Worm (Caenorhabditis elegans) whole organism, L3 larva: Measurements from ENCODE around the gene tax-6.

ENCODE experiments used
- egl-27 ChIP-seq: sonication (generic microtip); optimal IDR thresholded peaks from 4 replicates; lab custom pipeline; 2017; ENCODE audit warnings: missing biosample characterization, missing genetic modification reagents, missing genetic modification characterization
- nhr-11 ChIP-seq: fragments of 150-350 bp; optimal IDR thresholded peaks from 2 replicates; lab custom pipeline; 2014; ENCODE audit warnings: missing biosample characterization, missing genetic modification characterization
- nhr-237 ChIP-seq: fragments of 150-350 bp; optimal IDR thresholded peaks from 2 replicates; lab custom pipeline; 2014; ENCODE audit warnings: missing biosample characterization, missing genetic modification characterization
- nhr-28 ChIP-seq: fragments of 150-350 bp; optimal IDR thresholded peaks from 2 replicates; lab custom pipeline; 2014; ENCODE audit warnings: missing biosample characterization, missing genetic modification characterization
- tbx-2 ChIP-seq: sonication (generic microtip); optimal IDR thresholded peaks from 2 replicates; lab custom pipeline; 2016; ENCODE audit warnings: mild to moderate bottlenecking, missing genetic modification characterization, missing compliant biosample characterization

DNA sequence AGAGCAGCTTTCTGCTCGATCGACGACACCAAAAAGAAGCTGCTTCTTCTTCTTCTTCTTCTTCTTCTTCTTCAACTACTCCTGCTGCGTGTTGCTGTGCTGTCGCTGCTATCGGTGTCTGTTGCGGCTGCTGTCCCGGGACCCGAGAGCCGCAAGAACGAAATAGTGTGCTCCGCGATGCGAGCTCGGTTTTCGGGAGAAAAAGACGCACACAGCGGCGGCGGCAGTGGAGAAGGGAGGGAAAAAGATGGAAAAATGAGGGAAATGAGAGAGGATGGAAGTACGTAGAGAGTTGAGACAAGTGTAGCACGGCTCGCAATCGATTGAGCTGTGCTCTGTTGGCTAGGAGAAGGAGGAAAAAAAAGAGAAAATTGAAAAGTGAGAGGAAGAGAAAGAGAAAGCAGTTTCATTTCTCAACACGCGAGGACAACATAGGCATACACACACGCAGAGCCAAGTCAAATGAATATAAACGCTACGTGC lies 2.4 kb upstream of the tax-6 start:
- TF ChIP-seq nhr-28 (tag; lab: Kevin White, UChicago) (no peak), tbx-2 (tag; lab: Kevin White, UChicago) (peak; percentile 50), nhr-237 (tag; lab: Kevin White, UChicago) (no peak), nhr-11 (no peak), egl-27 (tag; lab: Kevin White, UChicago) (no peak)
